Worm (Caenorhabditis elegans) whole organism, L3 larva: ENCODE results near the gene mrpl-18.

Experiments
- R02D3.7 ChIP-seq: fragments of 150-350 bp; optimal IDR thresholded peaks from 2 replicates; lab custom pipeline; 2014; ENCODE audit warnings: missing biosample characterization, missing genetic modification characterization
- aly-2 ChIP-seq: fragments of 150-350 bp; optimal IDR thresholded peaks from 2 replicates; lab custom pipeline; 2014; ENCODE audit warnings: missing biosample characterization, missing genetic modification characterization
- ama-1 ChIP-seq: fragments of 150-350 bp; optimal IDR thresholded peaks from 2 replicates; lab custom pipeline; 2018
- elt-2 ChIP-seq: sonication (generic microtip); optimal IDR thresholded peaks from 2 replicates; lab custom pipeline; 2016; ENCODE audit warnings: missing genetic modification reagents, mild to moderate bottlenecking, missing genetic modification characterization, missing compliant biosample characterization

DNA sequence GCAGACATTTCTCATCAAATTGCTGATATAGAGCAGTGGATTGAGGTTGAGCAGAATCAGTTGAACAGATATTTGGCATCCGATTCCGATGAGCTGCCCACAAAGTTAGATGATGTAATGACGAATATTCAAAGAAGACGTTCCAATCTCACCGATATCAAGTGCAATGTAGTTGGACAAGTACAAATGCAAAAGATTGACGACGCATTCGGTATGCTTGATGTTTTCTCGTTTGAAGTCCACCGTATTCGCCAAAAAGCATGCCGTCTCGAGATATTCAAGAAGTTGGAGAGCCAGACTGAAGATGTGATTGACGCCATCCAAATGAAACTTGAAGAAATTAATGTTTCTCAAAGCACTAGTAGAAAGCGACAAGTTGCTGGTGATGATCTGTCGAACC, 40.3 kb downstream of the mrpl-18 start:
- TF ChIP-seq aly-2, result no peak
- no peak for TF ChIP-seq ama-1
- no peak for TF ChIP-seq R02D3.7 (tag; lab: Kevin White, UChicago)
- TF ChIP-seq elt-2 (tag; lab: Kevin White, UChicago), result no peak
